Worm (Caenorhabditis elegans) whole organism, mixed stage, embryonic: ENCODE measurements around the gene egl-27.

Source experiments
- M03D4.4 ChIP-seq: sonication (generic microtip); optimal IDR thresholded peaks from 2 replicates; lab custom pipeline; 2017; ENCODE audit warnings: mild to moderate bottlenecking, missing genetic modification characterization, missing compliant biosample characterization
- ceh-39 ChIP-seq: fragments of 150-350 bp; optimal IDR thresholded peaks from 2 replicates; lab custom pipeline; 2014; ENCODE audit warnings: missing biosample characterization, missing genetic modification characterization
- ces-1 ChIP-seq: fragments of 150-350 bp; optimal IDR thresholded peaks from 2 replicates; lab custom pipeline; 2014; ENCODE audit warnings: missing biosample characterization, missing genetic modification reagents, missing genetic modification characterization
- mab-5 ChIP-seq: fragments of 150-350 bp; optimal IDR thresholded peaks from 2 replicates; lab custom pipeline; 2014; ENCODE audit warnings: missing biosample characterization, missing genetic modification characterization
- nhr-237 ChIP-seq: fragments of 150-350 bp; optimal IDR thresholded peaks from 2 replicates; lab custom pipeline; 2014; ENCODE audit warnings: missing biosample characterization, missing genetic modification characterization
- nhr-76 ChIP-seq: sonication (generic microtip); optimal IDR thresholded peaks from 2 replicates; lab custom pipeline; 2017; ENCODE audit warnings: missing biosample characterization, missing genetic modification characterization
- pha-4 ChIP-seq: fragments of 150-350 bp; optimal IDR thresholded peaks from 2 replicates; lab custom pipeline; 2018; ENCODE audit warnings: missing biosample characterization, missing genetic modification reagents, missing genetic modification characterization
- tbx-8 ChIP-seq: fragments of 200-800 bp; sonication (Bioruptor generic); optimal IDR thresholded peaks from 2 replicates; lab custom pipeline; 2018; ENCODE audit warnings: mild to moderate bottlenecking, missing genetic modification characterization, moderate library complexity, missing compliant biosample characterization
- unc-62 ChIP-seq: fragments of 150-350 bp; optimal IDR thresholded peaks from 2 replicates; lab custom pipeline; 2014; ENCODE audit warnings: missing biosample characterization, missing genetic modification reagents, missing genetic modification characterization
- ztf-11 ChIP-seq: fragments of 150-350 bp; optimal IDR thresholded peaks from 2 replicates; lab custom pipeline; 2014; ENCODE audit warnings: missing biosample characterization, missing genetic modification characterization

ce11 chrII:6833781-6834339, 948 bp upstream of the egl-27 start:
- no peak for TF ChIP-seq mab-5 (tag; lab: Kevin White, UChicago)
- no peak for TF ChIP-seq M03D4.4 (tag; lab: Kevin White, UChicago)
- TF ChIP-seq ces-1 (GFP tag; lab: Kevin White, UChicago) = no peak
- no peak for TF ChIP-seq ceh-39 (tag; lab: Kevin White, UChicago)
- no peak for TF ChIP-seq nhr-76 (tag; lab: Kevin White, UChicago)
- TF ChIP-seq nhr-237 = no peak
- TF ChIP-seq unc-62 (GFP tag; lab: Kevin White, UChicago) = no peak
- TF ChIP-seq pha-4 (tag; lab: Kevin White, UChicago) = no peak
- no peak for TF ChIP-seq tbx-8 (GFP tag; lab: Kevin White, UChicago)
- TF ChIP-seq ztf-11 = no peak
